Fruit fly (Drosophila melanogaster) whole organism, prepupa: ENCODE measurements around the gene CG7420.

Experiments
- CG6276 ChIP-seq: fragments of 200-800 bp; sonication (Bioruptor generic); optimal IDR thresholded peaks from 2 replicates; lab custom pipeline; 2017; ENCODE audit warnings: missing biosample characterization, mild to moderate bottlenecking, missing genetic modification characterization
- CG9139 ChIP-seq: fragments of 200-800 bp; sonication (Bioruptor generic); optimal IDR thresholded peaks from 3 replicates; lab custom pipeline; 2017; ENCODE audit warnings: missing biosample characterization, mild to moderate bottlenecking, missing genetic modification characterization
- Ets96B ChIP-seq: fragments of 200-800 bp; optimal IDR thresholded peaks from 2 replicates; lab custom pipeline; 2019; ENCODE audit warnings: missing biosample characterization, mild to moderate bottlenecking, missing genetic modification characterization, moderate library complexity
- Hr39 ChIP-seq: fragments of 200-800 bp; sonication (Bioruptor generic); optimal IDR thresholded peaks from 2 replicates; lab custom pipeline; 2016; ENCODE audit warnings: missing biosample characterization, missing genetic modification characterization
- Hr4 ChIP-seq: fragments of 200-800 bp; sonication (Bioruptor generic); optimal IDR thresholded peaks from 3 replicates; lab custom pipeline; 2016; ENCODE audit warnings: missing biosample characterization, missing genetic modification characterization
- Sox15 ChIP-seq: fragments of 200-800 bp; sonication (Bioruptor generic); optimal IDR thresholded peaks from 3 replicates; lab custom pipeline; 2016; ENCODE audit warnings: missing biosample characterization, missing genetic modification characterization
- fd85E ChIP-seq: fragments of 200-800 bp; sonication (Bioruptor generic); optimal IDR thresholded peaks from 3 replicates; lab custom pipeline; 2016; ENCODE audit warnings: missing biosample characterization, missing genetic modification characterization
- lz ChIP-seq: fragments of 200-800 bp; sonication (Bioruptor generic); optimal IDR thresholded peaks from 3 replicates; lab custom pipeline; 2016; ENCODE audit warnings: missing biosample characterization, missing genetic modification characterization
- spab ChIP-seq: fragments of 200-800 bp; sonication (Bioruptor generic); optimal IDR thresholded peaks from 2 replicates; lab custom pipeline; 2017; ENCODE audit warnings: missing biosample characterization, mild to moderate bottlenecking, missing genetic modification characterization, missing genetic modification reagents
- vri ChIP-seq: fragments of 200-800 bp; sonication (Bioruptor generic); optimal IDR thresholded peaks from 3 replicates; lab custom pipeline; 2016; ENCODE audit warnings: missing biosample characterization, mild to moderate bottlenecking, missing genetic modification characterization

DNA sequence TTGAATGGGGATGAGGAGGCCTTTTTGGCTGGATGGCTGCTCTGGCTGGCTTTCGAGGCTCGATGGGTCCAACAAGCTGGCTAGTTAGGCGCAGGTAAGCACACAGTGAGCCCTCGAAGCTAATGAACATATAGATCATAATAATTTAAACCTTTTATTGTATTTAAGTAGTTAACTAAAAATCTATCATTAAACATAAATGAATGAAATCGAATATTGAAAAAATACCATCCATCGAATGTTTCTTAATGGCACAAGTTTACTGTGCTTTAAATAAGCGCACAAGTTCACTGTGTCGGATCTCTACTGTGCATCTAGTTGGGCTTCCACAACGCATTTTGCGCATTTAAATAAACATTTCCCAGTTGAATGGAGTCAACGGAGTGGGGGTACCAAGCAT is 43.4 kb downstream of the CG7420 start:
- TF ChIP-seq CG6276 (GFP tag; lab: Kevin White, UChicago), result no peak
- TF ChIP-seq vri (GFP tag; lab: Kevin White, UChicago), result no peak
- TF ChIP-seq Hr39 (GFP tag; lab: Kevin White, UChicago), result no peak
- peak; percentile 54 for TF ChIP-seq spab (GFP tag; lab: Kevin White, UChicago)
- no peak for TF ChIP-seq lz (GFP tag; lab: Kevin White, UChicago)
- no peak for TF ChIP-seq Sox15
- TF ChIP-seq CG9139 (GFP tag; lab: Kevin White, UChicago), result no peak
- peak; percentile 41 for TF ChIP-seq Hr4 (GFP tag; lab: Kevin White, UChicago)
- TF ChIP-seq Ets96B (tag; lab: Kevin White, UChicago), result peak; percentile 69
- no peak for TF ChIP-seq fd85E (GFP tag; lab: Kevin White, UChicago)
